Worm (Caenorhabditis elegans): Measurements from ENCODE around the gene Y19D10B.6.
"Not testable (repeated sequence)": the region's sequence is repeated elsewhere in the genome, so short reads cannot be mapped to it uniquely, and the experiment has no call there.

The Y19D10B.6 gene

ce11 chrV:2327124-2327523 lies 6.2 kb upstream of the Y19D10B.6 start:
- TF ChIP-seq fos-1 (tag; optimal IDR thresholded peaks at IDR 0.05): peak; percentile 75
- TF ChIP-seq ztf-4 (tag; optimal IDR thresholded peaks at IDR 0.05): no peak
- TF ChIP-seq aly-2 (tag; optimal IDR thresholded peaks at IDR 0.05): no peak
- no peak for TF ChIP-seq Y55F3AM.14 (GFP tag; optimal IDR thresholded peaks at IDR 0.05)
- TF ChIP-seq dmd-4 (tag; optimal IDR thresholded peaks at IDR 0.05): no peak
- TF ChIP-seq sem-4 (tag; optimal IDR thresholded peaks at IDR 0.05): no peak
- TF ChIP-seq zag-1 (tag; optimal IDR thresholded peaks at IDR 0.05): no peak
- no peak for TF ChIP-seq nhr-6 (tag; optimal IDR thresholded peaks at IDR 0.05)
- TF ChIP-seq ZK546.5 (tag; optimal IDR thresholded peaks at IDR 0.05): no peak
- no peak for TF ChIP-seq peb-1 (tag; optimal IDR thresholded peaks at IDR 0.05)
- TF ChIP-seq crh-2 (tag; optimal IDR thresholded peaks at IDR 0.05): peak; percentile 14
- TF ChIP-seq gmeb-1 (tag; optimal IDR thresholded peaks at IDR 0.05): peak; percentile 34
- peak; percentile 80 for TF ChIP-seq sma-9 (GFP tag; optimal IDR thresholded peaks at IDR 0.05)
- no peak for TF ChIP-seq sma-9 (tag; optimal IDR thresholded peaks at IDR 0.05)

- no peak for TF ChIP-seq ceh-82 (tag; optimal IDR thresholded peaks at IDR 0.05)
- TF ChIP-seq nhr-12 (tag; optimal IDR thresholded peaks at IDR 0.05): no peak
- no peak for TF ChIP-seq ceh-16 (tag; optimal IDR thresholded peaks at IDR 0.05)
- no peak for TF ChIP-seq nhr-6 (tag; optimal IDR thresholded peaks at IDR 0.05)
- TF ChIP-seq lsy-2 (tag; optimal IDR thresholded peaks at IDR 0.05): no peak
- no peak for TF ChIP-seq sma-3 (GFP tag; optimal IDR thresholded peaks at IDR 0.05)
- no peak for TF ChIP-seq mab-5 (tag; optimal IDR thresholded peaks at IDR 0.05)
- TF ChIP-seq snpc-4 (tag; optimal IDR thresholded peaks at IDR 0.05): no peak
- no peak for TF ChIP-seq nhr-11 (tag; optimal IDR thresholded peaks at IDR 0.05)
- no peak for TF ChIP-seq crh-2 (tag; optimal IDR thresholded peaks at IDR 0.05)
- no peak for TF ChIP-seq aly-2 (tag; optimal IDR thresholded peaks at IDR 0.05)
Measured at ce11 chrV:2326378-2326777, 5.5 kb upstream of the Y19D10B.6 start, which contains the start of gene pud-4. Gene pud-4, plus strand, starts transcription at chrV:2326678.

ce11 chrV:2325052-2325451 lies 4.2 kb upstream of the Y19D10B.6 start, which contains the start of gene pud-3:
Gene pud-3, minus strand, starts transcription at chrV:2325152.
- TF ChIP-seq zag-1 (tag; optimal IDR thresholded peaks at IDR 0.05) (no peak), lin-13 (GFP tag; optimal IDR thresholded peaks at IDR 0.05) (no peak), blmp-1 (tag; optimal IDR thresholded peaks at IDR 0.05; ENCODE audit: insufficient read depth) (no peak), sem-4 (tag; optimal IDR thresholded peaks at IDR 0.05) (no peak), elt-1 (tag; optimal IDR thresholded peaks at IDR 0.05) (no peak), Y55F3AM.14 (GFP tag; optimal IDR thresholded peaks at IDR 0.05) (no peak), ceh-16 (tag; optimal IDR thresholded peaks at IDR 0.05) (no peak), peb-1 (tag; optimal IDR thresholded peaks at IDR 0.05) (no peak), ZK546.5 (tag; optimal IDR thresholded peaks at IDR 0.05) (no peak), sma-3 (GFP tag; optimal IDR thresholded peaks at IDR 0.05) (no peak), ztf-1 (GFP tag; conservative IDR thresholded peaks at IDR 0.05) (no peak), nhr-77 (tag; optimal IDR thresholded peaks at IDR 0.05) (no peak), crh-2 (tag; optimal IDR thresholded peaks at IDR 0.05) (no peak), fos-1 (tag; optimal IDR thresholded peaks at IDR 0.05) (no peak), R02D3.7 (tag; optimal IDR thresholded peaks at IDR 0.05) (no peak)

- TF ChIP-seq crh-2 (tag; optimal IDR thresholded peaks at IDR 0.05) (peak; percentile 19), snpc-4 (tag; optimal IDR thresholded peaks at IDR 0.05) (no peak), sma-9 (GFP tag; optimal IDR thresholded peaks at IDR 0.05) (peak; percentile 78), sma-9 (tag; optimal IDR thresholded peaks at IDR 0.05) (no peak), mdl-1 (tag; optimal IDR thresholded peaks at IDR 0.05) (no peak), nhr-237 (tag; optimal IDR thresholded peaks at IDR 0.05) (no peak), fos-1 (tag; optimal IDR thresholded peaks at IDR 0.05) (peak; percentile 72), nhr-11 (tag; optimal IDR thresholded peaks at IDR 0.05) (no peak), blmp-1 (tag; optimal IDR thresholded peaks at IDR 0.05; ENCODE audit: insufficient read depth) (no peak), mbf-1 (tag; optimal IDR thresholded peaks at IDR 0.05) (no peak), skn-1 (tag; optimal IDR thresholded peaks at IDR 0.05) (peak; percentile 80), ZK546.5 (tag; optimal IDR thresholded peaks at IDR 0.05) (no peak), nhr-10 (tag; optimal IDR thresholded peaks at IDR 0.05) (no peak)
Measured at ce11 chrV:2324260-2324659, 3.4 kb upstream of the Y19D10B.6 start.

ce11 chrV:2322466-2322865 lies 1.6 kb upstream of the Y19D10B.6 start, which contains the start of gene pud-1.2:
Gene pud-1.2, minus strand, starts transcription at chrV:2322566.
- TF ChIP-seq zag-1, ceh-82, dmd-4 (tag; optimal IDR thresholded peaks at IDR 0.05): not testable (repeated sequence)
